Fruit fly (Drosophila melanogaster) whole organism: ENCODE measurements around the gene pix.

Source experiments
- CG8478 ChIP-seq: fragments of >200 bp; optimal IDR thresholded peaks from 2 replicates; lab custom pipeline; 2018; ENCODE audit warnings: inconsistent platforms
- Dll ChIP-seq: fragments of >200 bp; optimal IDR thresholded peaks from 2 replicates; lab custom pipeline; 2017
- EcR ChIP-seq, 2 experiments: fragments of >200 bp; optimal IDR thresholded peaks; 2 replicates each; lab custom pipeline; 2017; ENCODE audit warnings: missing biosample characterization in 2 of 2, missing genetic modification characterization in 2 of 2, missing genetic modification reagents in 2 of 2
- pan ChIP-seq: fragments of >200 bp; optimal IDR thresholded peaks from 2 replicates; lab custom pipeline; 2017
- psq ChIP-seq: fragments of >200 bp; optimal IDR thresholded peaks from 2 replicates; lab custom pipeline; 2017
- usp ChIP-seq: fragments of >200 bp; optimal IDR thresholded peaks from 2 replicates; lab custom pipeline; 2017; ENCODE audit warnings: missing biosample characterization, missing genetic modification characterization, mixed read lengths

The pix gene

dm6 chr3L:9002527-9002926 lies 28.0 kb upstream of the pix start:
- no peak for TF ChIP-seq CG8478 (lab: Kevin White, UChicago)
- no peak for TF ChIP-seq pan
- no peak for TF ChIP-seq psq
- no peak for TF ChIP-seq usp (GFP tag; lab: Kevin White, UChicago)
- no peak for TF ChIP-seq Dll (lab: Kevin White, UChicago)
- TF ChIP-seq EcR (GFP tag; optimal IDR thresholded peaks at IDR 0.05; lab: Kevin White, UChicago) = no peak

dm6 chr3L:8997686-8998239 lies 23.2 kb upstream of the pix start, which contains the start of the genes smg and CG5087:
smg (minus strand) TSS chr3L:8997989.
CG5087 (plus strand) TSS chr3L:8998184.
- TF ChIP-seq Dll (lab: Kevin White, UChicago) (no peak), EcR (GFP tag; optimal IDR thresholded peaks at IDR 0.05; lab: Kevin White, UChicago) (no peak), usp (GFP tag; lab: Kevin White, UChicago) (no peak)

dm6 chr3L:8996899-8997685 lies 22.5 kb upstream of the pix start:
- no peak for TF ChIP-seq usp (GFP tag; lab: Kevin White, UChicago)
- TF ChIP-seq Dll (lab: Kevin White, UChicago) = peak; percentile 81

- TF ChIP-seq CG8478 (lab: Kevin White, UChicago) = no peak
- TF ChIP-seq pan = no peak
- TF ChIP-seq Dll (lab: Kevin White, UChicago) = no peak
- TF ChIP-seq psq = no peak
- no peak for TF ChIP-seq EcR (GFP tag; optimal IDR thresholded peaks at IDR 0.05; lab: Kevin White, UChicago)
- TF ChIP-seq usp (GFP tag; lab: Kevin White, UChicago) = no peak
Observed at dm6 chr3L:8996173-8996767, 21.7 kb upstream of the pix start.

dm6 chr3L:8990128-8990527 lies 15.6 kb upstream of the pix start, which contains the start of gene CG5280:
CG5280 (minus strand) TSS chr3L:8990228.
- TF ChIP-seq Dll (lab: Kevin White, UChicago) (no peak), pan (no peak), CG8478 (lab: Kevin White, UChicago) (no peak), psq (no peak), usp (GFP tag; lab: Kevin White, UChicago) (no peak), EcR (GFP tag; optimal IDR thresholded peaks at IDR 0.05; lab: Kevin White, UChicago) (no peak)

dm6 chr3L:8986582-8986981 lies 12.0 kb upstream of the pix start, which contains the start of gene CG5068:
CG5068 (plus strand) TSS chr3L:8986710.
- TF ChIP-seq psq = no peak
- no peak for TF ChIP-seq EcR (GFP tag; optimal IDR thresholded peaks at IDR 0.05; lab: Kevin White, UChicago)
- TF ChIP-seq pan = no peak
- TF ChIP-seq usp (GFP tag; lab: Kevin White, UChicago) = no peak
- no peak for TF ChIP-seq CG8478 (lab: Kevin White, UChicago)
- no peak for TF ChIP-seq Dll (lab: Kevin White, UChicago)

- TF ChIP-seq Dll (lab: Kevin White, UChicago) (no peak), usp (GFP tag; lab: Kevin White, UChicago) (no peak), psq (no peak), EcR (GFP tag; optimal IDR thresholded peaks at IDR 0.05; lab: Kevin White, UChicago) (no peak), pan (no peak), CG8478 (lab: Kevin White, UChicago) (no peak)
Observed at dm6 chr3L:8985848-8986320, 11.3 kb upstream of the pix start, which contains the start of gene Galk. Galk (minus strand) TSS chr3L:8986091.

- no peak for TF ChIP-seq CG8478 (lab: Kevin White, UChicago)
- TF ChIP-seq EcR (GFP tag; optimal IDR thresholded peaks at IDR 0.05; lab: Kevin White, UChicago) = no peak
- TF ChIP-seq pan = no peak
- no peak for TF ChIP-seq psq
- TF ChIP-seq usp (GFP tag; lab: Kevin White, UChicago) = no peak
- no peak for TF ChIP-seq Dll (lab: Kevin White, UChicago)
Observed at dm6 chr3L:8985132-8985847, 10.7 kb upstream of the pix start.

- no peak for TF ChIP-seq psq
- no peak for TF ChIP-seq usp (GFP tag; lab: Kevin White, UChicago)
- TF ChIP-seq EcR (GFP tag; optimal IDR thresholded peaks at IDR 0.05; lab: Kevin White, UChicago) = no peak
- TF ChIP-seq CG8478 (lab: Kevin White, UChicago) = no peak
- TF ChIP-seq Dll (lab: Kevin White, UChicago) = no peak
- no peak for TF ChIP-seq pan
Observed at dm6 chr3L:8982044-8982443, 7.5 kb upstream of the pix start.

- TF ChIP-seq CG8478 (lab: Kevin White, UChicago) = no peak
- TF ChIP-seq usp (GFP tag; lab: Kevin White, UChicago) = no peak
- no peak for TF ChIP-seq psq
- TF ChIP-seq Dll (lab: Kevin White, UChicago) = no peak
- TF ChIP-seq EcR (GFP tag; optimal IDR thresholded peaks at IDR 0.05; lab: Kevin White, UChicago) = no peak
- no peak for TF ChIP-seq pan
Observed at dm6 chr3L:8981495-8981894, 6.9 kb upstream of the pix start, which contains the start of gene CG13314. CG13314 (plus strand) TSS chr3L:8981795.

- TF ChIP-seq CG8478 (lab: Kevin White, UChicago) (no peak), Dll (lab: Kevin White, UChicago) (no peak), pan (no peak), psq (no peak), EcR (GFP tag; optimal IDR thresholded peaks at IDR 0.05; lab: Kevin White, UChicago) (no peak), usp (GFP tag; lab: Kevin White, UChicago) (no peak)
Observed at dm6 chr3L:8979780-8980179, 5.2 kb upstream of the pix start, which contains the start of gene CG5644. CG5644 (minus strand) TSS chr3L:8979880.
